Fruit fly (Drosophila melanogaster) whole organism, pupa: ENCODE measurements around the gene CG14111.

Experiments used
- CG10348 ChIP-seq: fragments of 200-800 bp; sonication (Bioruptor generic); IDR thresholded peaks from 2 replicates; pipeline ENCODE4 v1.3.6; 2022; ENCODE audit warnings: missing biosample characterization, missing genetic modification characterization
- CG12605 ChIP-seq: fragments of 200-800 bp; sonication (Bioruptor generic); IDR thresholded peaks from 2 replicates; pipeline ENCODE4 v1.3.6; 2022; ENCODE audit warnings: missing biosample characterization, missing genetic modification characterization
- CG13204 ChIP-seq: fragments of 200-800 bp; sonication (Bioruptor generic); optimal IDR thresholded peaks from 2 replicates; lab custom pipeline; 2018; ENCODE audit warnings: missing biosample characterization, mild to moderate bottlenecking, missing genetic modification characterization, moderate library complexity
- CG14655 ChIP-seq: fragments of 200-800 bp; sonication (Bioruptor generic); optimal IDR thresholded peaks from 3 replicates; lab custom pipeline; 2017; ENCODE audit warnings: mild to moderate bottlenecking, missing biosample characterization, missing genetic modification reagents, missing genetic modification characterization
- CG15710 ChIP-seq: fragments of 200-800 bp; sonication (Bioruptor generic); optimal IDR thresholded peaks from 2 replicates; lab custom pipeline; 2018; ENCODE audit warnings: missing biosample characterization, mild to moderate bottlenecking, missing genetic modification characterization, moderate library complexity
- CG17806 ChIP-seq: fragments of 200-800 bp; sonication (Bioruptor generic); optimal IDR thresholded peaks from 2 replicates; lab custom pipeline; 2018; ENCODE audit warnings: missing biosample characterization, mild to moderate bottlenecking, missing genetic modification characterization, moderate library complexity
- CG32121 ChIP-seq: fragments of 200-800 bp; sonication (Bioruptor generic); IDR thresholded peaks from 2 replicates; pipeline ENCODE4 v1.3.6; 2022; ENCODE audit warnings: missing biosample characterization, missing genetic modification characterization
- CG34367 ChIP-seq: fragments of 200-800 bp; sonication (Bioruptor generic); optimal IDR thresholded peaks from 2 replicates; lab custom pipeline; 2018; ENCODE audit warnings: missing biosample characterization, mild to moderate bottlenecking, missing genetic modification characterization
- CG4496 ChIP-seq: fragments of 200-800 bp; sonication (Bioruptor generic); IDR thresholded peaks from 3 replicates; pipeline ENCODE4 v1.3.6; 2022; ENCODE audit warnings: missing biosample characterization, missing genetic modification characterization
- CG8159 ChIP-seq: fragments of 200-800 bp; sonication (Bioruptor generic); optimal IDR thresholded peaks from 3 replicates; lab custom pipeline; 2018; ENCODE audit warnings: missing biosample characterization, mild to moderate bottlenecking, missing genetic modification characterization, moderate library complexity
- CG8301 ChIP-seq: fragments of 200-800 bp; sonication (Bioruptor generic); optimal IDR thresholded peaks from 2 replicates; lab custom pipeline; 2018; ENCODE audit warnings: missing biosample characterization, mild to moderate bottlenecking, missing genetic modification characterization
- CG9948 ChIP-seq: fragments of 200-800 bp; sonication (Bioruptor generic); optimal IDR thresholded peaks from 2 replicates; lab custom pipeline; 2018; ENCODE audit warnings: missing biosample characterization, mild to moderate bottlenecking, missing genetic modification characterization, moderate library complexity
- D1 ChIP-seq: fragments of 200-800 bp; sonication (Bioruptor generic); optimal IDR thresholded peaks from 2 replicates; lab custom pipeline; 2018; ENCODE audit warnings: missing biosample characterization, mild to moderate bottlenecking, missing genetic modification characterization, moderate library complexity
- EcR ChIP-seq: fragments of 200-800 bp; sonication (Bioruptor generic); optimal IDR thresholded peaks from 3 replicates; lab custom pipeline; 2019; ENCODE audit warnings: missing biosample characterization, missing genetic modification characterization, mild to moderate bottlenecking, moderate library complexity, missing genetic modification reagents
- Ets98B ChIP-seq: fragments of 200-800 bp; sonication (Bioruptor generic); IDR thresholded peaks from 2 replicates; pipeline ENCODE4 v1.3.6; 2022; ENCODE audit warnings: missing biosample characterization, missing genetic modification characterization
- Pif1A ChIP-seq: fragments of 200-800 bp; sonication (Bioruptor generic); optimal IDR thresholded peaks from 3 replicates; lab custom pipeline; 2016; ENCODE audit warnings: missing biosample characterization, missing genetic modification characterization
- Pif1B ChIP-seq: fragments of 200-800 bp; sonication (Bioruptor generic); optimal IDR thresholded peaks from 3 replicates; lab custom pipeline; 2016; ENCODE audit warnings: missing biosample characterization, missing genetic modification characterization
- Snoo ChIP-seq: fragments of 200-800 bp; sonication (Bioruptor generic); optimal IDR thresholded peaks from 3 replicates; lab custom pipeline; 2017; ENCODE audit warnings: missing biosample characterization, mild to moderate bottlenecking, missing genetic modification characterization, inconsistent platforms
- fd96Ca ChIP-seq: fragments of 200-800 bp; sonication (Bioruptor generic); IDR thresholded peaks from 3 replicates; pipeline ENCODE4 v1.3.6; 2022; ENCODE audit warnings: missing biosample characterization, missing genetic modification characterization
- gl ChIP-seq: fragments of 200-800 bp; sonication (Bioruptor generic); optimal IDR thresholded peaks from 2 replicates; lab custom pipeline; 2018; ENCODE audit warnings: missing biosample characterization, mild to moderate bottlenecking, missing genetic modification characterization
- rn ChIP-seq: fragments of 200-800 bp; sonication (Bioruptor generic); IDR thresholded peaks from 2 replicates; pipeline ENCODE4 v1.3.6; 2022; ENCODE audit warnings: missing biosample characterization, missing genetic modification characterization

Gene CG14111

dm6 chr3L:13406873-13407272 lies 29.1 kb downstream of the CG14111 start:
- TF ChIP-seq rn, result no peak
- peak; percentile 26 for TF ChIP-seq D1
- peak; percentile 41 for TF ChIP-seq Snoo (tag; lab: Kevin White, UChicago)
- TF ChIP-seq CG8159 (tag; lab: Kevin White, UChicago), result peak; percentile 72
- peak; percentile 38 for TF ChIP-seq Pif1A
- no peak for TF ChIP-seq EcR (GFP tag; lab: Kevin White, UChicago)
- TF ChIP-seq CG32121 (GFP tag; lab: Robert Waterston, UW), result no peak
- peak; percentile 29 for TF ChIP-seq CG8301 (tag; lab: Kevin White, UChicago)
- no peak for TF ChIP-seq Ets98B
- TF ChIP-seq CG14655 (GFP tag; lab: Kevin White, UChicago), result peak; percentile 67
- peak; percentile 7 for TF ChIP-seq CG13204 (GFP tag; lab: Kevin White, UChicago)
- no peak for TF ChIP-seq gl (tag; lab: Kevin White, UChicago)
- no peak for TF ChIP-seq CG4496
- TF ChIP-seq CG10348 (GFP tag; lab: Robert Waterston, UW), result no peak
- no peak for TF ChIP-seq CG12605 (GFP tag; lab: Robert Waterston, UW)
- peak; percentile 46 for TF ChIP-seq CG17806
- TF ChIP-seq fd96Ca, result no peak
- TF ChIP-seq Pif1B (GFP tag; lab: Kevin White, UChicago), result peak; percentile 42
- TF ChIP-seq CG9948 (tag; lab: Kevin White, UChicago), result peak; percentile 40
- TF ChIP-seq CG15710 (tag; lab: Kevin White, UChicago), result peak; percentile 52
- peak; percentile 35 for TF ChIP-seq CG34367 (tag; lab: Kevin White, UChicago)

DNA sequence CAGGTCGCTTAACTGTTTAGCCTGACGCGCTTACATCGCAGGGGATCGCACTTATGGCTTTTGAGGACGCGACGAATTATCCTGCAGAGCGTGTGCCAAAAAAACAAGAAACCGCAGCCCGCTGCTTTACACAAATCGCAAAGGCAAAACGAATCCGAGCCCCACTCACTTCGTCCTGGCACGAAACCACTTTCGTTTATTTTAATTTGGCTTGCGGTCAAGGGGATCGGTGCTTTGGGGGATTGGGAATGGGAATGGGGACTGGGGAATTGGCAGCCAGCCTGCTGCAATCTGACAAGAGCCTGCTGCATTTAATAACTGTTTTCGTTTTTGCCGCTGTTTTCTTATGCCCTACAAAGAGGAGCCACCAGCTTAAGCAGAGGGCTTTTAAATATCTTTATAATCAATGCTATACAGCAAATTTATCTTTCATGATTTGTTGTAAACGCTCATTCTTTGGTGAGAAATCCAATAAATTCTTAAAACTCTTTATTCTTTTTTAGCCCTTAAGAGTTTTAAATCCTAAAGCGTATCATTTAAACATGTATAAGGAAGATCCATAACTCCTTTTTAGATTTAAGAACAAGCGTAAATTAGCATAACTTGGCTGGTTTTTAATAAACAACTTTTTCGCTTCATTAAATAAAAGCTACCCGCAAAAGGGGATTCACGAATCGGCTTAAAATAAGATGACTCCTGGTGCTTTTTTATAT lies 32.2 kb downstream of the CG14111 start:
- TF ChIP-seq CG8159 (tag; lab: Kevin White, UChicago) (peak; percentile 66), CG10348 (GFP tag; lab: Robert Waterston, UW) (no peak), Pif1A (no peak), CG12605 (GFP tag; lab: Robert Waterston, UW) (no peak), CG9948 (tag; lab: Kevin White, UChicago) (peak; percentile 5), gl (tag; lab: Kevin White, UChicago) (no peak), CG17806 (peak; percentile 7), Snoo (tag; lab: Kevin White, UChicago) (peak; percentile 51), fd96Ca (no peak), Pif1B (GFP tag; lab: Kevin White, UChicago) (peak; percentile 11), CG15710 (tag; lab: Kevin White, UChicago) (peak; percentile 52), Ets98B (no peak), CG4496 (no peak), CG34367 (tag; lab: Kevin White, UChicago) (peak; percentile 4), rn (no peak), CG32121 (GFP tag; lab: Robert Waterston, UW) (no peak), CG8301 (tag; lab: Kevin White, UChicago) (no peak), D1 (no peak), CG13204 (GFP tag; lab: Kevin White, UChicago) (no peak), EcR (GFP tag; lab: Kevin White, UChicago) (no peak), CG14655 (GFP tag; lab: Kevin White, UChicago) (no peak)

DNA sequence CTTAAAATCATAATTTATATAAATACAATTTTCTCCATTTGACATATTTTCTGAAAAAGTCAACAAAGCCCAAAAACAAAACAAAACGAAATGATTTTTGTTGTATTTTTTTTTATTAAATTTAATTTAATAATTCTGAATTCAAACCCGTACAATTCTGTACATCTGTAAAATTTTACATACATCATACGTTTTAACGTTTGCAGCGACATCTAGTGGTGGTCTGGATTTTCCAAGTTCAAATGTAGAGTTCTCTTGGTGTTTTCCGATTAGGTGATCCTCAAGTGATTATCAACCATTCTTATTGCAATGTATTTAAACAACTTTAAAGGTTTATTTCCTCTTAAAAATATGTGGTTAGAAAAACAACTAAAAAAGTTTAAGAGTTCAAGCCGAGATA lies 33.2 kb downstream of the CG14111 start:
- TF ChIP-seq CG13204 (GFP tag; lab: Kevin White, UChicago) (no peak), Snoo (tag; lab: Kevin White, UChicago) (no peak), CG34367 (tag; lab: Kevin White, UChicago) (no peak), CG9948 (tag; lab: Kevin White, UChicago) (no peak), CG17806 (no peak), fd96Ca (no peak), CG32121 (GFP tag; lab: Robert Waterston, UW) (no peak), CG15710 (tag; lab: Kevin White, UChicago) (no peak), D1 (peak; percentile 93), EcR (GFP tag; lab: Kevin White, UChicago) (peak; percentile 25), Pif1B (GFP tag; lab: Kevin White, UChicago) (no peak), CG8159 (tag; lab: Kevin White, UChicago) (no peak), CG10348 (GFP tag; lab: Robert Waterston, UW) (no peak), gl (tag; lab: Kevin White, UChicago) (no peak)

dm6 chr3L:13412200-13412885 lies 34.6 kb downstream of the CG14111 start, which contains the start of the genes CG10222 and flr:
TSS of gene CG10222 (minus strand) at chr3L:13412453.
TSS of gene flr (plus strand) at chr3L:13412843.
- TF ChIP-seq CG15710 (tag; lab: Kevin White, UChicago), result peak; percentile 8
- TF ChIP-seq CG32121 (GFP tag; lab: Robert Waterston, UW), result peak; percentile 17; the same call in 1 of the 2 replicates
- TF ChIP-seq CG10348 (GFP tag; lab: Robert Waterston, UW), result no peak
- no peak for TF ChIP-seq D1
- TF ChIP-seq EcR (GFP tag; lab: Kevin White, UChicago), result no peak
- TF ChIP-seq CG8301 (tag; lab: Kevin White, UChicago), result no peak
- no peak for TF ChIP-seq Pif1B (GFP tag; lab: Kevin White, UChicago)
- TF ChIP-seq CG8159 (tag; lab: Kevin White, UChicago), result peak; percentile 39

dm6 chr3L:13412886-13413224 lies 35.1 kb downstream of the CG14111 start:
- no peak for TF ChIP-seq Snoo (tag; lab: Kevin White, UChicago)
- no peak for TF ChIP-seq CG8159 (tag; lab: Kevin White, UChicago)
- no peak for TF ChIP-seq D1
- no peak for TF ChIP-seq EcR (GFP tag; lab: Kevin White, UChicago)
- no peak for TF ChIP-seq fd96Ca
- no peak for TF ChIP-seq CG9948 (tag; lab: Kevin White, UChicago)
- TF ChIP-seq gl (tag; lab: Kevin White, UChicago), result no peak
- no peak for TF ChIP-seq rn
- TF ChIP-seq CG34367 (tag; lab: Kevin White, UChicago), result no peak
- TF ChIP-seq CG15710 (tag; lab: Kevin White, UChicago), result no peak
